Fruit fly (Drosophila melanogaster): ENCODE results near the gene CG12099.
A peak's percentile ranks its signal among the peaks of the same experiment; 100 is the strongest.

The CG12099 gene

DNA sequence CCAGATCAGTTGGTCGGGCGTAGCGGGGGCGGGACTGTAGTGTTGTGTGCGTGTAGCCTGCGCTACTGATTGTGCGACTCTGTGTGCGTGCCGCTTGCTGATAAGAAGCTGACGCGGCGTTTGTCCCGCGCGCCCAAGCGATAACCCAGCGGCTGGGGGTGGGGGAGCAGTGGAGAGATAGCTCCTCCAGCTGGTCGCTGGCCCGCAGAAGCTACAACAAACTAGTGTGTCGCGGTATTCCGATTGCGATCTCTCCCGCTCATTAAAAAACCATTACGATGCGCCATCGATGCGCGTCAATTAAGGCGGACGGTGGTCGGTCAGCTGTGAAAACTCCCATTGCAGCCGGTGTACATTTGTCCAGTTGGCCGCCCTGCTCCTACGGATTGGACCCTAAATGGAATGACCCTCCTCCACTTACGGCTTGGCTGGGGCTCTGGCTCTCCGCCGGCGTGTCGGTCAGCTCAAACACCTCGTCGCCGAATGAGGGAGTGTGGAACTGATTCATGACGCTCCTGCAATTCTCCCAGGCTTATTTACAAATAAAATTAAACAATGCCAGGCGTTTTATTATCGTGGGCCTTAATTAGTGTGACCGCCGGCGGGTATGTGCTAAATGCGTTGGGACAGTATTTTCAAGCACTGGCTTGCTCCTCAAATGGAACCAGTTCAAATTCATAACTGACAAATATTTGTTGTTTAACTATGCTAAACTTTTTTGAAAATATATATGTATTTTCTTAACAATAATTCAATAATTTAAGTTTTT, 44.0 kb upstream of the CG12099 start, which contains the start of gene CG12104 (continued):
- TF ChIP-seq CG7839 (tag; optimal IDR thresholded peaks at IDR 0.05), result no peak
- peak; percentile 22 for TF ChIP-seq CG30020 (tag; optimal IDR thresholded peaks at IDR 0.05)
- peak; percentile 10 for TF ChIP-seq CG2120 (GFP tag; optimal IDR thresholded peaks at IDR 0.05)
- TF ChIP-seq fu2 (GFP tag; optimal IDR thresholded peaks at IDR 0.05), result no peak
- TF ChIP-seq Vsx1 (GFP tag; optimal IDR thresholded peaks at IDR 0.05), result no peak
- no peak for TF ChIP-seq scrt (GFP tag; optimal IDR thresholded peaks at IDR 0.05)
- TF ChIP-seq CG7745 (tag; optimal IDR thresholded peaks at IDR 0.05), result no peak
- TF ChIP-seq lola (GFP tag; optimal IDR thresholded peaks at IDR 0.05), result no peak
- TF ChIP-seq esg (GFP tag; conservative IDR thresholded peaks at IDR 0.05), result no peak
- no peak for TF ChIP-seq btn (GFP tag; optimal IDR thresholded peaks at IDR 0.05)
- TF ChIP-seq B-H2 (GFP tag; optimal IDR thresholded peaks at IDR 0.05), result no peak
- no peak for TF ChIP-seq ro (GFP tag; IDR thresholded peaks at IDR 0.05)
- no peak for TF ChIP-seq pan (optimal IDR thresholded peaks at IDR 0.05)
- no peak for TF ChIP-seq pan (GFP tag; optimal IDR thresholded peaks at IDR 0.05 in 1 of 2, IDR thresholded peaks at IDR 0.05 in 1 of 2)
- no peak for TF ChIP-seq vnd (GFP tag; IDR thresholded peaks at IDR 0.05; ENCODE audit: partially characterized antibody)
- TF ChIP-seq Abd-B (GFP tag; optimal IDR thresholded peaks at IDR 0.05), result no peak
- TF ChIP-seq Oaz (GFP tag; IDR thresholded peaks at IDR 0.05), result no peak
- TF ChIP-seq sna (GFP tag; IDR thresholded peaks at IDR 0.05; ENCODE audit: partially characterized antibody), result peak; percentile 35; the same call in 1 of the 2 replicates
- TF ChIP-seq mam (GFP tag; optimal IDR thresholded peaks at IDR 0.05), result no peak
- TF ChIP-seq CG12744 (GFP tag; optimal IDR thresholded peaks at IDR 0.05), result no peak
- TF ChIP-seq dm (GFP tag; optimal IDR thresholded peaks at IDR 0.05), result no peak
- no peak for TF ChIP-seq Dref (GFP tag; IDR thresholded peaks at IDR 0.05)
- peak; percentile 38 for TF ChIP-seq CG13775 (GFP tag; optimal IDR thresholded peaks at IDR 0.05)
- TF ChIP-seq gem (tag; optimal IDR thresholded peaks at IDR 0.05), result no peak
- TF ChIP-seq D19A (tag; optimal IDR thresholded peaks at IDR 0.05), result no peak
- TF ChIP-seq Dp (GFP tag; optimal IDR thresholded peaks at IDR 0.05), result peak; percentile 20
- no peak for TF ChIP-seq CG14860 (GFP tag; IDR thresholded peaks at IDR 0.05; ENCODE audit: partially characterized antibody)
- no peak for TF ChIP-seq CG18599 (GFP tag; optimal IDR thresholded peaks at IDR 0.05)
- TF ChIP-seq crc (GFP tag; optimal IDR thresholded peaks at IDR 0.05), result no peak
- TF ChIP-seq pnt (GFP tag; optimal IDR thresholded peaks at IDR 0.05), result no peak
- TF ChIP-seq kay (GFP tag; optimal IDR thresholded peaks at IDR 0.05), result no peak
- TF ChIP-seq Stat92E (GFP tag; optimal IDR thresholded peaks at IDR 0.05), result no peak
- TF ChIP-seq sd (tag; optimal IDR thresholded peaks at IDR 0.05), result no peak
- TF ChIP-seq Sry-β (GFP tag; optimal IDR thresholded peaks at IDR 0.05), result peak; percentile 30
- TF ChIP-seq Gsc (GFP tag; IDR thresholded peaks at IDR 0.05), result no peak
- TF ChIP-seq al (GFP tag; IDR thresholded peaks at IDR 0.05), result no peak
- TF ChIP-seq CG7556 (GFP tag; optimal IDR thresholded peaks at IDR 0.05), result no peak
- TF ChIP-seq dpn (GFP tag; optimal IDR thresholded peaks at IDR 0.05), result no peak
- no peak for TF ChIP-seq Rx (GFP tag; IDR thresholded peaks at IDR 0.05)
- no peak for TF ChIP-seq ato (GFP tag; IDR thresholded peaks at IDR 0.05; ENCODE audit: partially characterized antibody)
- no peak for TF ChIP-seq CG2202 (tag; optimal IDR thresholded peaks at IDR 0.05)
- TF ChIP-seq ranshi (GFP tag; IDR thresholded peaks at IDR 0.05), result no peak
- no peak for TF ChIP-seq usp (GFP tag; optimal IDR thresholded peaks at IDR 0.05)
- TF ChIP-seq run (tag; optimal IDR thresholded peaks at IDR 0.05), result peak; percentile 18
- TF ChIP-seq Nf-YA (GFP tag; IDR thresholded peaks at IDR 0.05), result no peak
- no peak for TF ChIP-seq CG3163 (GFP tag; optimal IDR thresholded peaks at IDR 0.05)
- no peak for TF ChIP-seq CG4282 (GFP tag; optimal IDR thresholded peaks at IDR 0.05)
- no peak for TF ChIP-seq Pdp1 (GFP tag; optimal IDR thresholded peaks at IDR 0.05)
- no peak for TF ChIP-seq hbn (GFP tag; IDR thresholded peaks at IDR 0.05; ENCODE audit: partially characterized antibody)
